Worm (Caenorhabditis elegans) whole organism, L1 larva: ENCODE data around the gene M05D6.1.

Experiments used
- C34B4.2 ChIP-seq: sonication (generic microtip); optimal IDR thresholded peaks from 2 replicates; lab custom pipeline; 2017; ENCODE audit warnings: mild to moderate bottlenecking, missing genetic modification characterization, missing compliant biosample characterization
- F16B12.6 ChIP-seq: fragments of 150-350 bp; optimal IDR thresholded peaks from 2 replicates; lab custom pipeline; 2014; ENCODE audit warnings: missing biosample characterization, missing genetic modification characterization
- aly-2 ChIP-seq: fragments of 150-350 bp; optimal IDR thresholded peaks from 2 replicates; lab custom pipeline; 2014; ENCODE audit warnings: missing biosample characterization, missing genetic modification characterization
- ama-1 ChIP-seq: fragments of 150-350 bp; optimal IDR thresholded peaks from 2 replicates; lab custom pipeline; 2014
- ceh-63 ChIP-seq: fragments of 200-800 bp; sonication (Bioruptor generic); optimal IDR thresholded peaks from 2 replicates; lab custom pipeline; 2018; ENCODE audit warnings: mild to moderate bottlenecking, missing genetic modification characterization, missing compliant biosample characterization
- ceh-82 ChIP-seq, 3 experiments: fragments of 150-350 bp in 1 of 3; sonication (generic microtip) in 2 of 3; optimal IDR thresholded peaks; 2 replicates each; lab custom pipeline; 2014 to 2017; ENCODE audit warnings: missing biosample characterization in 3 of 3, missing genetic modification characterization in 3 of 3
- ceh-88 ChIP-seq: fragments of 200-800 bp; sonication (Bioruptor generic); IDR thresholded peaks from 2 replicates; pipeline ENCODE4 v1.3.6; 2022; ENCODE audit warnings: missing genetic modification characterization, missing compliant biosample characterization
- ces-1 ChIP-seq: fragments of 150-350 bp; optimal IDR thresholded peaks from 2 replicates; lab custom pipeline; 2014; ENCODE audit warnings: missing biosample characterization, missing genetic modification reagents, missing genetic modification characterization
- dsc-1 ChIP-seq: sonication (generic microtip); optimal IDR thresholded peaks from 2 replicates; lab custom pipeline; 2016; ENCODE audit warnings: mild to moderate bottlenecking, missing genetic modification characterization, missing compliant biosample characterization
- efl-1 ChIP-seq, 4 experiments: fragments of 150-350 bp; optimal IDR thresholded peaks in 3 of 4; peaks in 1 of 4; 1 replicate in 1 of 4; 2 replicates in 3 of 4; lab custom pipeline; 2014; ENCODE audit warnings: missing biosample characterization in 2 of 4, missing genetic modification characterization in 2 of 4, missing genetic modification reagents in 2 of 4
- egl-13 ChIP-seq: sonication (generic microtip); optimal IDR thresholded peaks from 2 replicates; lab custom pipeline; 2016; ENCODE audit warnings: missing genotype, missing genetic modification reagents, missing genetic modification characterization, missing compliant biosample characterization
- egl-27 ChIP-seq, 2 experiments: fragments of 150-350 bp in 1 of 2; sonication (generic microtip); optimal IDR thresholded peaks; 3 replicates each; lab custom pipeline; 2017 to 2018; ENCODE audit warnings: missing biosample characterization in 2 of 2, missing genetic modification characterization in 2 of 2, missing genetic modification reagents in 2 of 2
- elt-2 ChIP-seq: sonication (generic microtip); optimal IDR thresholded peaks from 2 replicates; lab custom pipeline; 2016; ENCODE audit warnings: missing genetic modification characterization, mild to moderate bottlenecking, inconsistent platforms, missing compliant biosample characterization, missing genetic modification reagents
- elt-3 ChIP-seq, 6 experiments: fragments of 150-350 bp in 1 of 6; sonication (generic microtip); optimal IDR thresholded peaks; 2 replicates each; lab custom pipeline; 2017 to 2018; ENCODE audit warnings: missing biosample characterization in 6 of 6, missing genetic modification characterization in 6 of 6, inconsistent platforms in 1 of 6
- ets-5 ChIP-seq: fragments of 200-800 bp; sonication (Bioruptor generic); IDR thresholded peaks from 2 replicates; pipeline ENCODE4 v1.3.6; 2022; ENCODE audit warnings: missing genetic modification characterization, missing compliant biosample characterization
- fkh-10 ChIP-seq: sonication (generic microtip); optimal IDR thresholded peaks from 2 replicates; lab custom pipeline; 2017; ENCODE audit warnings: missing biosample characterization, missing genetic modification reagents, missing genetic modification characterization
- fkh-8 ChIP-seq: sonication (generic microtip); optimal IDR thresholded peaks from 2 replicates; lab custom pipeline; 2016; ENCODE audit warnings: mild to moderate bottlenecking, missing genetic modification characterization, missing compliant biosample characterization
- hlh-17 ChIP-seq: fragments of 200-800 bp; sonication (Bioruptor generic); optimal IDR thresholded peaks from 2 replicates; lab custom pipeline; 2018; ENCODE audit warnings: missing genetic modification characterization, mild to moderate bottlenecking, missing compliant biosample characterization, moderate library complexity, borderline replicate concordance
- hlh-4 ChIP-seq: sonication (generic microtip); optimal IDR thresholded peaks from 2 replicates; lab custom pipeline; 2016; ENCODE audit warnings: mild to moderate bottlenecking, missing genetic modification characterization, missing compliant biosample characterization
- irx-1 ChIP-seq: sonication (generic microtip); optimal IDR thresholded peaks from 2 replicates; lab custom pipeline; 2016; ENCODE audit warnings: missing genetic modification characterization, missing compliant biosample characterization
- jun-1 ChIP-seq: fragments of 150-350 bp; optimal IDR thresholded peaks from 2 replicates; lab custom pipeline; 2014; ENCODE audit warnings: missing biosample characterization, missing genetic modification reagents, missing genetic modification characterization
- lin-13 ChIP-seq: fragments of 150-350 bp; optimal IDR thresholded peaks from 2 replicates; lab custom pipeline; 2014; ENCODE audit warnings: missing biosample characterization, missing genetic modification reagents, missing genetic modification characterization
- lin-14 ChIP-seq: fragments of 200-800 bp; sonication (Bioruptor generic); optimal IDR thresholded peaks from 2 replicates; lab custom pipeline; 2018; ENCODE audit warnings: mild to moderate bottlenecking, missing genetic modification characterization, moderate library complexity, missing compliant biosample characterization
- lin-35 ChIP-seq, 2 experiments: fragments of 150-350 bp; optimal IDR thresholded peaks; 2 replicates each; lab custom pipeline; 2014; ENCODE audit warnings: missing biosample characterization in 2 of 2, missing genetic modification characterization in 2 of 2, missing genetic modification reagents in 2 of 2
- lin-39 ChIP-seq: fragments of 150-350 bp; optimal IDR thresholded peaks from 2 replicates; lab custom pipeline; 2014; ENCODE audit warnings: missing biosample characterization, missing genetic modification reagents, missing genetic modification characterization
- mef-2 ChIP-seq: fragments of 150-350 bp; optimal IDR thresholded peaks from 2 replicates; lab custom pipeline; 2014; ENCODE audit warnings: missing biosample characterization, missing genetic modification characterization
- nhr-19 ChIP-seq: fragments of 200-800 bp; sonication (Bioruptor generic); conservative IDR thresholded peaks from 2 replicates; pipeline ENCODE4 v1.3.6; 2022; ENCODE audit warnings: missing genetic modification characterization, missing compliant biosample characterization
- nhr-237 ChIP-seq: fragments of 150-350 bp; optimal IDR thresholded peaks from 2 replicates; lab custom pipeline; 2014; ENCODE audit warnings: missing biosample characterization, missing genetic modification characterization
- nhr-28 ChIP-seq: fragments of 150-350 bp; optimal IDR thresholded peaks from 2 replicates; lab custom pipeline; 2014; ENCODE audit warnings: missing biosample characterization, missing genetic modification characterization
- nhr-47 ChIP-seq: sonication (generic microtip); optimal IDR thresholded peaks from 2 replicates; lab custom pipeline; 2016; ENCODE audit warnings: mild to moderate bottlenecking, missing genetic modification characterization, moderate library complexity, missing compliant biosample characterization
- nhr-71 ChIP-seq: sonication (generic microtip); optimal IDR thresholded peaks from 2 replicates; lab custom pipeline; 2016; ENCODE audit warnings: mild to moderate bottlenecking, missing genetic modification characterization, moderate library complexity, missing compliant biosample characterization
- nhr-76 ChIP-seq: sonication (generic microtip); optimal IDR thresholded peaks from 2 replicates; lab custom pipeline; 2017; ENCODE audit warnings: missing biosample characterization, missing genetic modification characterization
- nhr-77 ChIP-seq: fragments of 150-350 bp; optimal IDR thresholded peaks from 2 replicates; lab custom pipeline; 2014; ENCODE audit warnings: missing biosample characterization, missing genetic modification characterization
- nhr-84 ChIP-seq: sonication (generic microtip); optimal IDR thresholded peaks from 2 replicates; lab custom pipeline; 2017; ENCODE audit warnings: missing biosample characterization, missing genetic modification characterization
- sox-4 ChIP-seq: sonication (generic microtip); optimal IDR thresholded peaks from 2 replicates; lab custom pipeline; 2016; ENCODE audit warnings: missing genetic modification characterization, missing compliant biosample characterization
- sptf-1 ChIP-seq: fragments of 150-350 bp; optimal IDR thresholded peaks from 2 replicates; lab custom pipeline; 2014; ENCODE audit warnings: missing biosample characterization, missing genetic modification characterization
- sup-37 ChIP-seq: fragments of 200-800 bp; sonication (Bioruptor generic); optimal IDR thresholded peaks from 2 replicates; lab custom pipeline; 2018; ENCODE audit warnings: mild to moderate bottlenecking, missing genetic modification characterization, missing compliant biosample characterization
- tbx-2 ChIP-seq: sonication (generic microtip); optimal IDR thresholded peaks from 2 replicates; lab custom pipeline; 2016; ENCODE audit warnings: missing genetic modification characterization, missing compliant biosample characterization
- zag-1 ChIP-seq: fragments of 150-350 bp; optimal IDR thresholded peaks from 2 replicates; lab custom pipeline; 2014; ENCODE audit warnings: missing biosample characterization, missing genetic modification characterization

M05D6.1 gene

DNA sequence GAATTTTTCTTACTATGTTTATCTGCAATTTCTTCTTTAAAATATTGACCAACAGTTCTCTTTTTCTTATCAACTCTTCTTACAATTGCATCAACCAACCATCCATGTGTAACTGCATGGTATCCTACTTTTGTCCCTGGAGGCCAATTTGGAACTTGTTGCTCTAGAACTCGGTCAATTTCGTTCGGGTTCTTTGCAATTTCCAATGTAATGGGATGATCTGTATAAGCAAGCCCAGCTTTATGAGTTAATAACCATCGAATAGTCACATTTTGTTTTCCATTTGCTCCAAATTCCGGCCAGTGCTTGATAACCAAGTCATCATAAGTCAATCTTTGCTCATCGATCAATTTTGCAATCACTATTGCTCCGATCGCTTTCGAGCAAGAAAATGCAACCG is 4.1 kb upstream of the M05D6.1 start:
- TF ChIP-seq efl-1 (optimal IDR thresholded peaks at IDR 0.05; lab: Kevin White, UChicago) (no peak), efl-1 (GFP tag; optimal IDR thresholded peaks at IDR 0.05 in 1 of 2; lab: Kevin White, UChicago) (peak in 1 of 2 experiments; percentile 77), sptf-1 (tag; lab: Kevin White, UChicago) (no peak), ama-1 (lab: Kevin White, UChicago) (peak; percentile 30), elt-3 (tag; optimal IDR thresholded peaks at IDR 0.05; lab: Kevin White, UChicago) (peak in 1 of 6 experiments; percentile 2)
- TF ChIP-seq, all 84 proteins: peak for 3

DNA sequence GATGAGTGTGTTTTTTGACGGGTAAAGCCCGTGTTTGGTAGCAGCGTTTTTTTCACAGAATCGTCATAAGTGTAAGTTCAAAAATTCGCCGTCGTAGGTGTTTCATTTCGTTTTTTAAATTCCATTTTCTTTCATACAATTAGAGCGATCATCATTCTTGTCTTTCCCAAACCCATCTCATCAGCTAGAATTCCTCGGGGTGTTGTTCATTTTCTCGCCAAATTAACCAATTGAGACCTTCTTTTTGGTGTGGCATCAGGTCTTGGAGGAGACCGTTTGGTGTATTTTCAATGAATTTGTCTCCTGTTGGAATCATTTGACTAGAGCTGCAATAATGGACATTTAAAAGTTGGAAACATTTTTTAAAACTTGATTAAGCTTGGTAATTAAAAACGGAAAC is 2.3 kb downstream of the M05D6.1 start:
- TF ChIP-seq ceh-63 (GFP tag; lab: Kevin White, UChicago) (no peak), lin-39 (no peak), sup-37 (GFP tag; lab: Kevin White, UChicago) (no peak), nhr-47 (tag; lab: Kevin White, UChicago) (no peak), ces-1 (no peak), lin-35 (GFP tag; optimal IDR thresholded peaks at IDR 0.05; lab: Kevin White, UChicago) (no peak), sox-4 (tag; lab: Kevin White, UChicago) (no peak), fkh-10 (no peak), hlh-4 (tag; lab: Kevin White, UChicago) (no peak), hlh-17 (no peak), C34B4.2 (tag; lab: Kevin White, UChicago) (no peak), aly-2 (no peak), nhr-237 (tag; lab: Kevin White, UChicago) (no peak), egl-13 (tag; lab: Kevin White, UChicago) (no peak), ceh-82 (tag; optimal IDR thresholded peaks at IDR 0.05; lab: Kevin White, UChicago) (no peak), F16B12.6 (tag; lab: Kevin White, UChicago) (no peak), nhr-77 (tag; lab: Kevin White, UChicago) (no peak), sptf-1 (tag; lab: Kevin White, UChicago) (no peak)

DNA sequence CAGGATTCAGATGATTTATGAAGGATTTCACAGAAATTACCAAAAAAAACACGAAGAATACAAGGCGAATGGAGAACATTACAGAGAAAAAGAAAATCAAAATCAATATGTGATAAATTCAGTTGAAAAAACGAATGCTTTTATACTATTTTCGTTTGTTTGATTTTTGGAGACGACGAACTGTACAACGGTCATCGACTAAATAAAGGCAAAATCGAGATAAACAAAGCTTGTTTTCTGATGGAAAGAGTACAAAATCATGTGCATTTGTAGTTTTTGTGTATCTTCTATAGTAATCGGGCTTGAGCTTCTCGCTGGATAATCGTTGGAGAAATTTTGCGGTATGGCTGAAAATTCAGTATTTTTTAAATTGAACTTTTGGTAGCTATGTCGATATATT is 4.1 kb downstream of the M05D6.1 start, which contains the start of gene M05D6.8:
Gene M05D6.8, minus strand, starts transcription at position 101 of the 400 bp plus-strand sequence.
- TF ChIP-seq mef-2 (tag; lab: Kevin White, UChicago): no peak
- no peak for TF ChIP-seq nhr-76 (tag; lab: Kevin White, UChicago)
- TF ChIP-seq nhr-28 (tag; lab: Kevin White, UChicago): no peak
- TF ChIP-seq ets-5: no peak
- no peak for TF ChIP-seq hlh-4 (tag; lab: Kevin White, UChicago)
- no peak for TF ChIP-seq lin-14 (GFP tag; lab: Kevin White, UChicago)
- TF ChIP-seq nhr-19 (GFP tag; lab: Robert Waterston, UW): no peak
- no peak for TF ChIP-seq ceh-63 (GFP tag; lab: Kevin White, UChicago)
- TF ChIP-seq ceh-88 (GFP tag; lab: Robert Waterston, UW): no peak
- no peak for TF ChIP-seq F16B12.6 (tag; lab: Kevin White, UChicago)
- TF ChIP-seq nhr-84 (tag; lab: Kevin White, UChicago): no peak
- TF ChIP-seq jun-1: no peak
- TF ChIP-seq efl-1 (optimal IDR thresholded peaks at IDR 0.05; lab: Kevin White, UChicago): no peak
- TF ChIP-seq efl-1 (GFP tag; optimal IDR thresholded peaks at IDR 0.05 in 1 of 2; lab: Kevin White, UChicago): no peak
- no peak for TF ChIP-seq egl-27 (tag; optimal IDR thresholded peaks at IDR 0.05; lab: Kevin White, UChicago)
- TF ChIP-seq elt-2 (tag; lab: Kevin White, UChicago): no peak
- TF ChIP-seq lin-35 (GFP tag; optimal IDR thresholded peaks at IDR 0.05; lab: Kevin White, UChicago): no peak
- no peak for TF ChIP-seq lin-13 (GFP tag; lab: Kevin White, UChicago)
- no peak for TF ChIP-seq fkh-8 (tag; lab: Kevin White, UChicago)
- TF ChIP-seq tbx-2 (tag; lab: Kevin White, UChicago): no peak
- no peak for TF ChIP-seq zag-1 (tag; lab: Kevin White, UChicago)

DNA sequence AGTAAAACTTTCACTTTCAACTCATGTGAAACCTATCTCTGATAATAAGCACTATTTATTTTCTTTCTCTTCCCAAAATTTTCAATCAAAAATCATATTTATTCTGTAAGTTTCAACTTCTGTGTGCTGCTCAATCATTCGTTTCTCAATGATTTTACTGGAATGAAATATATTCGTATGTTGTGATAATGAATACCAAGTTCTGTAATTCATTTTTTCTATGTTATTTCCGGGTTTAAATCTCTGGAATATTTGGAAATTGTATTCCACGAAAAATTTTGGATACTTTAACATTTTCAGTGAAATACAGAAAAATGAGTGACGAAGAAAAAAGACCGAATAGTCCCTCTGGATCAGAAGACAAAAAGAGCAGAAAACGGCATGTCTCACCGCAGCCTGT is 7.4 kb downstream of the M05D6.1 start, which contains the start of gene M05D6.2:
Gene M05D6.2, plus strand, starts transcription at position 301 of the 400 bp plus-strand sequence.
- TF ChIP-seq irx-1 (tag; lab: Kevin White, UChicago) (no peak), dsc-1 (tag; lab: Kevin White, UChicago) (no peak), nhr-71 (tag; lab: Kevin White, UChicago) (no peak), efl-1 (optimal IDR thresholded peaks at IDR 0.05; lab: Kevin White, UChicago) (no peak), efl-1 (GFP tag; optimal IDR thresholded peaks at IDR 0.05 in 1 of 2; lab: Kevin White, UChicago) (peak in 1 of 2 experiments; percentile 17)
